Worm (Caenorhabditis elegans) whole organism, L4/young adult: ENCODE data around the gene gtf-2F1.

ENCODE experiments used
- W03F9.2 ChIP-seq: fragments of 150-350 bp; optimal IDR thresholded peaks from 2 replicates; lab custom pipeline; 2014; ENCODE audit warnings: missing biosample characterization, missing genetic modification characterization
- dao-5 ChIP-seq: sonication (generic microtip); optimal IDR thresholded peaks from 2 replicates; lab custom pipeline; 2016; ENCODE audit warnings: missing genotype, missing genetic modification characterization, moderate library complexity, missing compliant biosample characterization
- him-1 ChIP-seq: sonication (generic microtip); optimal IDR thresholded peaks from 2 replicates; lab custom pipeline; 2016; ENCODE audit warnings: missing genotype, missing genetic modification reagents, missing genetic modification characterization, missing compliant biosample characterization

ce11 chrII:4293027-4293522, 8.3 kb upstream of the gtf-2F1 start:
- TF ChIP-seq dao-5 (tag; lab: Kevin White, UChicago): no peak
- TF ChIP-seq him-1 (tag; lab: Kevin White, UChicago): no peak
- no peak for TF ChIP-seq W03F9.2 (tag; lab: Kevin White, UChicago)
